Fruit fly (Drosophila melanogaster) whole organism, wandering third instar larva: ENCODE measurements around the gene CG15740.

Experiments used
- Dfd ChIP-seq: fragments of >200 bp; optimal IDR thresholded peaks from 2 replicates; lab custom pipeline; 2017; ENCODE audit warnings: missing biosample characterization, missing genetic modification characterization
- Dif ChIP-seq: fragments of 200-275, 200-300 bp; sonication (Bioruptor generic); optimal IDR thresholded peaks from 2 replicates; lab custom pipeline; 2018; ENCODE audit warnings: missing biosample characterization, missing genetic modification characterization; ENCODE audit not compliant: partially characterized antibody
- GATAd ChIP-seq: sonication (Bioruptor generic); optimal IDR thresholded peaks from 2 replicates; lab custom pipeline; 2016; ENCODE audit warnings: missing biosample characterization, missing genetic modification characterization
- HLH106 ChIP-seq: fragments of 200-800 bp; optimal IDR thresholded peaks from 3 replicates; lab custom pipeline; 2019; ENCODE audit warnings: missing biosample characterization, mild to moderate bottlenecking, missing genetic modification characterization, moderate library complexity
- Hnf4 ChIP-seq: fragments of 200-800 bp; sonication (Bioruptor generic); optimal IDR thresholded peaks from 2 replicates; lab custom pipeline; 2016; ENCODE audit warnings: missing biosample characterization, mild to moderate bottlenecking, missing genetic modification characterization
- Myc ChIP-seq: fragments of >200 bp; optimal IDR thresholded peaks from 2 replicates; lab custom pipeline; 2017
- OdsH ChIP-seq: fragments of 200-800 bp; sonication (Bioruptor generic); optimal IDR thresholded peaks from 2 replicates; lab custom pipeline; 2016; ENCODE audit warnings: missing biosample characterization, mild to moderate bottlenecking, missing genetic modification characterization
- Vsx2 ChIP-seq: fragments of 200-300, 225-300 bp; sonication (Bioruptor generic); optimal IDR thresholded peaks from 2 replicates; lab custom pipeline; 2018; ENCODE audit warnings: missing biosample characterization, missing genetic modification characterization; ENCODE audit not compliant: partially characterized antibody
- br ChIP-seq: fragments of 200-800 bp; sonication (Bioruptor generic); optimal IDR thresholded peaks from 2 replicates; lab custom pipeline; 2016; ENCODE audit warnings: missing biosample characterization, missing genetic modification characterization
- dl ChIP-seq, 2 experiments: fragments of 175-275, 200-275 bp in 1 of 2; fragments of 200-275 bp in 1 of 2; sonication (Bioruptor generic); optimal IDR thresholded peaks; lab custom pipeline; 2018; ENCODE audit warnings: mild to moderate bottlenecking in 2 of 2, missing biosample characterization in 2 of 2, missing genetic modification characterization in 2 of 2, moderate library complexity in 2 of 2; ENCODE audit not compliant: partially characterized antibody in 2 of 2, insufficient read depth in 1 of 2
- fru ChIP-seq: fragments of 200-800 bp; sonication (Bioruptor generic); optimal IDR thresholded peaks from 3 replicates; lab custom pipeline; 2016; ENCODE audit warnings: missing biosample characterization, mild to moderate bottlenecking, missing genetic modification characterization
- h ChIP-seq: fragments of 200-800 bp; sonication (Bioruptor generic); optimal IDR thresholded peaks from 3 replicates; lab custom pipeline; 2016; ENCODE audit warnings: missing biosample characterization, mild to moderate bottlenecking, missing genetic modification characterization
- psq ChIP-seq: fragments of 200-800 bp; sonication (Bioruptor generic); optimal IDR thresholded peaks from 3 replicates; lab custom pipeline; 2017; ENCODE audit warnings: missing biosample characterization, mild to moderate bottlenecking, missing genetic modification characterization, moderate library complexity

DNA sequence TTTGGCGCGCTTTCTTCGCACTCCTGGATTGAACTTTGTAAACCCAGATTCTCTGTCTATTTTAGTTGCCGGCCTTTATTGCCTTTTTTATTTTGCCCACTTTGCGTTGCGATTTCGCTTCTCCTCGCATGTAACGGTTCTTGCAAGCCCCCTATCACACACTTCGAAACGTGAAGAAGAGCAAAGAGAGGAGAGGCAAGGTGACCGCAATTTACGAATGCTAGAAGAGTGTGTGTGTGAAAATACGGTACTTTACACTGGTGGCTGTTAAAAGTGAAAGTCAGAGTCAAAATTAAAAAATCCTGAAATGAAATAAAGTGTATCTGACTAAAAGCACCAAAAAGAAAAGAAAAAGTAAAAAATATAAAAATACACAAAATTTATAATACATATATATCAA, 48.3 kb upstream of the CG15740 start:
- TF ChIP-seq OdsH (GFP tag; lab: Kevin White, UChicago) (no peak), Dif (GFP tag; lab: Kevin White, UChicago) (no peak), Hnf4 (GFP tag; lab: Kevin White, UChicago) (no peak), h (no peak), Dfd (GFP tag; lab: Kevin White, UChicago) (no peak), GATAd (GFP tag; lab: Kevin White, UChicago) (no peak), psq (GFP tag; lab: Kevin White, UChicago) (no peak), Vsx2 (no peak), HLH106 (tag; lab: Kevin White, UChicago) (no peak), dl (GFP tag; optimal IDR thresholded peaks at IDR 0.05; lab: Kevin White, UChicago; ENCODE audit: insufficient read depth in 1 of 2, partially characterized antibody in 2 of 2) (no peak), Myc (lab: Kevin White, UChicago) (no peak), br (GFP tag; lab: Kevin White, UChicago) (no peak), fru (GFP tag; lab: Kevin White, UChicago) (no peak)
